Worm (Caenorhabditis elegans) whole organism, mixed stage, embryonic: ENCODE measurements around the gene B0496.6.

Experiments
- ceh-83 ChIP-seq: fragments of 200-800 bp; sonication (Bioruptor generic); optimal IDR thresholded peaks from 2 replicates; lab custom pipeline; 2018; ENCODE audit warnings: mild to moderate bottlenecking, missing genetic modification characterization, missing compliant biosample characterization
- ces-1 ChIP-seq: fragments of 150-350 bp; optimal IDR thresholded peaks from 2 replicates; lab custom pipeline; 2014; ENCODE audit warnings: missing biosample characterization, missing genetic modification reagents, missing genetic modification characterization
- flh-1 ChIP-seq: fragments of 200-800 bp; sonication (Bioruptor generic); optimal IDR thresholded peaks from 2 replicates; lab custom pipeline; 2018; ENCODE audit warnings: mild to moderate bottlenecking, missing genetic modification characterization, moderate library complexity, missing compliant biosample characterization
- mab-5 ChIP-seq: fragments of 150-350 bp; optimal IDR thresholded peaks from 2 replicates; lab custom pipeline; 2014; ENCODE audit warnings: missing biosample characterization, missing genetic modification characterization
- nhr-237 ChIP-seq: fragments of 150-350 bp; optimal IDR thresholded peaks from 2 replicates; lab custom pipeline; 2014; ENCODE audit warnings: missing biosample characterization, missing genetic modification characterization
- pha-4 ChIP-seq: fragments of 150-350 bp; optimal IDR thresholded peaks from 2 replicates; lab custom pipeline; 2018; ENCODE audit warnings: missing biosample characterization, missing genetic modification reagents, missing genetic modification characterization
- snpc-4 ChIP-seq: fragments of 150-350 bp; optimal IDR thresholded peaks from 2 replicates; lab custom pipeline; 2014; ENCODE audit warnings: missing biosample characterization, missing genetic modification characterization
- unc-120 ChIP-seq: sonication (generic microtip); optimal IDR thresholded peaks from 2 replicates; lab custom pipeline; 2017; ENCODE audit warnings: missing genetic modification characterization, missing compliant biosample characterization; ENCODE audit not compliant: poor library complexity, severe bottlenecking
- unc-62 ChIP-seq: fragments of 150-350 bp; optimal IDR thresholded peaks from 2 replicates; lab custom pipeline; 2014; ENCODE audit warnings: missing biosample characterization, missing genetic modification reagents, missing genetic modification characterization

- TF ChIP-seq unc-62 (GFP tag; lab: Kevin White, UChicago) = no peak
- no peak for TF ChIP-seq snpc-4 (tag; lab: Kevin White, UChicago)
- TF ChIP-seq nhr-237 (tag; lab: Kevin White, UChicago) = no peak
- no peak for TF ChIP-seq ceh-83 (GFP tag; lab: Kevin White, UChicago)
- TF ChIP-seq flh-1 (GFP tag; lab: Kevin White, UChicago) = no peak
- no peak for TF ChIP-seq pha-4 (tag; lab: Kevin White, UChicago)
- TF ChIP-seq mab-5 (tag; lab: Kevin White, UChicago) = no peak
- no peak for TF ChIP-seq unc-120 (tag; lab: Kevin White, UChicago)
- TF ChIP-seq ces-1 (GFP tag; lab: Kevin White, UChicago) = no peak
These were observed 30.1 kb upstream of the B0496.6 start, which contains the start of gene mob-3 for ce11 chrIV:7388843-7389242.
